Worm (Caenorhabditis elegans) whole organism, young adult: ENCODE measurements around the gene pptr-2.

Experiments used
- B0019.2 ChIP-seq: fragments of 200-800 bp; sonication (Bioruptor generic); conservative IDR thresholded peaks from 2 replicates; pipeline ENCODE4 v1.3.6; 2022; ENCODE audit warnings: missing genetic modification reagents, missing genetic modification characterization, missing compliant biosample characterization
- T07F8.4 ChIP-seq: sonication (generic microtip); optimal IDR thresholded peaks from 2 replicates; lab custom pipeline; 2016; ENCODE audit warnings: mild to moderate bottlenecking, missing genetic modification characterization, moderate library complexity, missing compliant biosample characterization
- ceh-79 ChIP-seq: sonication (generic microtip); optimal IDR thresholded peaks from 2 replicates; lab custom pipeline; 2017; ENCODE audit warnings: mild to moderate bottlenecking, missing genetic modification characterization, missing compliant biosample characterization
- him-1 ChIP-seq: sonication (generic microtip); optimal IDR thresholded peaks from 2 replicates; lab custom pipeline; 2016; ENCODE audit warnings: missing genotype, missing genetic modification reagents, missing genetic modification characterization, missing compliant biosample characterization

DNA sequence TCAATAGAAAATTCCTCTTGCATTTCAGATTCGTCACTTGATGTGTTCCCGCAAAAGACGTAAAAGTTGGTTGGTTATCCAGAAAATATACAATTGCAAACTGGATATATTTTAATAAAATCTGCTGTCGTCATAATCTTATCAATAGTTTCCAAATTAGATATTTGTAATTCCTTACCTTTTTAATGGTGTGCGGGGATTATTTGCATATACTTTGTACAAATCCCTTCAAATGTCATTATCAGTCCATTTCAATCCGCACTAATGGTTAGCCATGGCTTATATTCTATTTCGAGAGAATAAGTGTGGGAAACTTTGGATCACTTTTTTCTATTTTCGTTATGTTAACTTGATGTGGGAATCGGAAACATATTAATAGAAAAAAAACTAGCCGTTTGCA lies 30.6 kb downstream of the pptr-2 start:
- TF ChIP-seq him-1 (tag; lab: Kevin White, UChicago) (no peak), T07F8.4 (tag; lab: Kevin White, UChicago) (no peak), ceh-79 (tag; lab: Kevin White, UChicago) (no peak), B0019.2 (GFP tag; lab: Robert Waterston, UW) (no peak)
